Worm (Caenorhabditis elegans) whole organism, L2 larva: ENCODE measurements around the gene pink-1.

Experiments
- ama-1 ChIP-seq: fragments of 150-350 bp; optimal IDR thresholded peaks from 2 replicates; lab custom pipeline; 2018; ENCODE audit warnings: inconsistent platforms
- lsy-2 ChIP-seq, 2 experiments: fragments of 150-350 bp in 1 of 2; sonication (generic microtip) in 1 of 2; optimal IDR thresholded peaks; 2 replicates each; lab custom pipeline; 2014 to 2017; ENCODE audit warnings: missing biosample characterization in 2 of 2, missing genetic modification characterization in 2 of 2
- mdl-1 ChIP-seq, 2 experiments: fragments of 150-350 bp in 1 of 2; sonication (generic microtip) in 1 of 2; optimal IDR thresholded peaks; 2 replicates each; lab custom pipeline; 2017; ENCODE audit warnings: missing biosample characterization in 2 of 2, missing genetic modification characterization in 2 of 2
- nhr-25 ChIP-seq: fragments of 150-350 bp; sonication (generic microtip); optimal IDR thresholded peaks from 3 replicates; lab custom pipeline; 2014; ENCODE audit warnings: missing biosample characterization, missing genetic modification characterization

ce11 chrII:5429522-5430257 lies 34.2 kb upstream of the pink-1 start, which contains the start of the genes F07F6.4 and F07F6.2:
- TF ChIP-seq ama-1, result no peak
- no peak for TF ChIP-seq mdl-1 (tag; optimal IDR thresholded peaks at IDR 0.05; lab: Kevin White, UChicago)
- TF ChIP-seq nhr-25 (tag; lab: Kevin White, UChicago), result no peak
- peak in 1 of 2 experiments; percentile 58 for TF ChIP-seq lsy-2 (tag; optimal IDR thresholded peaks at IDR 0.05; lab: Kevin White, UChicago)
